Fruit fly (Drosophila melanogaster): ENCODE data around the gene Polr3D.

Polr3D gene

dm6 chr3L:18114038-18114926 is 4.9 kb upstream of the Polr3D start (continued):
- TF ChIP-seq CG17612 (GFP tag; IDR thresholded peaks at IDR 0.05) (no peak), tx (GFP tag; optimal IDR thresholded peaks at IDR 0.05) (no peak), maf-S (GFP tag; optimal IDR thresholded peaks at IDR 0.05) (peak; percentile 0), vvl (GFP tag; IDR thresholded peaks at IDR 0.05) (no peak; the same call in none of the 2 replicates), Lpt (GFP tag; optimal IDR thresholded peaks at IDR 0.05) (no peak), CG5245 (GFP tag; optimal IDR thresholded peaks at IDR 0.05) (peak; percentile 35), Drgx (GFP tag; IDR thresholded peaks at IDR 0.05) (peak; percentile 13; the same call in 1 of the 2 replicates), Doc3 (GFP tag; IDR thresholded peaks at IDR 0.05; ENCODE audit: partially characterized antibody) (no peak), CG42726 (GFP tag; IDR thresholded peaks at IDR 0.05; ENCODE audit: partially characterized antibody) (peak; percentile 47; the same call in 1 of the 2 replicates), CG11247 (GFP tag; IDR thresholded peaks at IDR 0.05) (peak; percentile 69), Hmx (GFP tag; optimal IDR thresholded peaks at IDR 0.05) (no peak), CG11085 (GFP tag; IDR thresholded peaks at IDR 0.05) (no peak), ab (GFP tag; optimal IDR thresholded peaks at IDR 0.05) (no peak), oc (tag; optimal IDR thresholded peaks at IDR 0.05) (no peak), yki (optimal IDR thresholded peaks at IDR 0.05) (no peak), CG15269 (tag; optimal IDR thresholded peaks at IDR 0.05) (peak; percentile 73), CG2678 (tag; optimal IDR thresholded peaks at IDR 0.05) (peak; percentile 77), Dfd (GFP tag; optimal IDR thresholded peaks at IDR 0.05) (no peak), toy (GFP tag; IDR thresholded peaks at IDR 0.05) (peak; percentile 41; the same call in 1 of the 2 replicates), CG1647 (GFP tag; optimal IDR thresholded peaks at IDR 0.05) (no peak), p53 (GFP tag; optimal IDR thresholded peaks at IDR 0.05) (peak; percentile 30), dati (GFP tag; IDR thresholded peaks at IDR 0.05) (no peak), Lhr (GFP tag; optimal IDR thresholded peaks at IDR 0.05) (peak; percentile 8), hkb (optimal IDR thresholded peaks at IDR 0.05) (no peak), hkb (GFP tag; IDR thresholded peaks at IDR 0.05) (peak; percentile 53; the same call in 1 of the 2 replicates), stc (GFP tag; IDR thresholded peaks at IDR 0.05) (peak; percentile 50; the same call in 1 of the 2 replicates), CG13775 (GFP tag; optimal IDR thresholded peaks at IDR 0.05) (no peak), CG10321 (GFP tag; IDR thresholded peaks at IDR 0.05) (no peak), CG6254 (GFP tag; optimal IDR thresholded peaks at IDR 0.05) (no peak), CG7786 (GFP tag; optimal IDR thresholded peaks at IDR 0.05) (no peak), CG34224 (GFP tag; IDR thresholded peaks at IDR 0.05; ENCODE audit: partially characterized antibody) (no peak), grau (tag; optimal IDR thresholded peaks at IDR 0.05) (peak; percentile 62), CG7357 (GFP tag; IDR thresholded peaks at IDR 0.05) (no peak), Oli (tag; optimal IDR thresholded peaks at IDR 0.05) (peak; percentile 66), CG1602 (GFP tag; optimal IDR thresholded peaks at IDR 0.05) (no peak), ind (GFP tag; optimal IDR thresholded peaks at IDR 0.05) (no peak), CG2875 (GFP tag; optimal IDR thresholded peaks at IDR 0.05) (no peak), chif (GFP tag; optimal IDR thresholded peaks at IDR 0.05) (peak in 1 of 2 experiments; percentile 27), cwo (GFP tag; optimal IDR thresholded peaks at IDR 0.05) (no peak), CG4854 (GFP tag; optimal IDR thresholded peaks at IDR 0.05) (no peak), Xbp1 (GFP tag; optimal IDR thresholded peaks at IDR 0.05) (no peak), ttk (GFP tag; IDR thresholded peaks at IDR 0.05) (peak; percentile 55; the same call in 1 of the 2 replicates), unc-4 (GFP tag; IDR thresholded peaks at IDR 0.05; ENCODE audit: partially characterized antibody) (no peak), crp (GFP tag; optimal IDR thresholded peaks at IDR 0.05) (no peak), chm (GFP tag; IDR thresholded peaks at IDR 0.05) (no peak), CG7556 (GFP tag; optimal IDR thresholded peaks at IDR 0.05) (peak; percentile 66), CG8290 (GFP tag; optimal IDR thresholded peaks at IDR 0.05) (peak; percentile 10), CG8290 (tag; optimal IDR thresholded peaks at IDR 0.05) (peak in 1 of 2 experiments; percentile 80), bowl (GFP tag; IDR thresholded peaks at IDR 0.05) (peak; percentile 48; the same call in 1 of the 2 replicates), so (GFP tag; IDR thresholded peaks at IDR 0.05) (no peak; the same call in 2 of the 3 replicates)
